Fruit fly (Drosophila melanogaster) whole organism, embryonic: ENCODE data around the gene djl.

Experiments
- Antp ChIP-seq: fragments of 200-800 bp; sonication (Bioruptor generic); optimal IDR thresholded peaks from 3 replicates; lab custom pipeline; 2016; ENCODE audit warnings: missing biosample characterization, missing genetic modification characterization
- CG7786 ChIP-seq: fragments of 200-800 bp; sonication (Bioruptor generic); optimal IDR thresholded peaks from 2 replicates; lab custom pipeline; 2016; ENCODE audit warnings: missing biosample characterization, missing genetic modification characterization
- CG8478 ChIP-seq: fragments of >200 bp; optimal IDR thresholded peaks from 2 replicates; lab custom pipeline; 2018
- E2f2 ChIP-seq: fragments of 200-800 bp; sonication (Bioruptor generic); IDR thresholded peaks from 2 replicates; pipeline ENCODE4 v1.3.6; 2022; ENCODE audit warnings: missing biosample characterization, missing genetic modification characterization
- cg ChIP-seq: fragments of 200-800 bp; sonication (Bioruptor generic); optimal IDR thresholded peaks from 3 replicates; lab custom pipeline; 2019; ENCODE audit warnings: missing biosample characterization, mild to moderate bottlenecking, missing genetic modification characterization, moderate library complexity
- pros ChIP-seq: fragments of 200-800 bp; sonication (Bioruptor generic); optimal IDR thresholded peaks from 3 replicates; lab custom pipeline; 2019; ENCODE audit warnings: missing biosample characterization, mild to moderate bottlenecking, missing genetic modification characterization, moderate library complexity
- psq ChIP-seq: fragments of 200-800 bp; sonication (Bioruptor generic); optimal IDR thresholded peaks from 2 replicates; lab custom pipeline; 2017; ENCODE audit warnings: missing biosample characterization, missing genetic modification characterization
- sens-2 ChIP-seq: fragments of 200-800 bp; sonication (Bioruptor generic); IDR thresholded peaks from 2 replicates; pipeline ENCODE4 v1.3.6; 2022; ENCODE audit warnings: missing biosample characterization, missing genetic modification characterization
- sug ChIP-seq: fragments of 200-800 bp; optimal IDR thresholded peaks from 2 replicates; lab custom pipeline; 2019; ENCODE audit warnings: missing biosample characterization, mild to moderate bottlenecking, missing genetic modification characterization, moderate library complexity
- trh ChIP-seq: fragments of 200-800 bp; sonication (Bioruptor generic); optimal IDR thresholded peaks from 2 replicates; lab custom pipeline; 2016; ENCODE audit warnings: missing biosample characterization, missing genetic modification characterization

dm6 chr3R:7104308-7104707 lies 43.7 kb downstream of the djl start:
- TF ChIP-seq CG7786 (GFP tag; lab: Kevin White, UChicago) (no peak), psq (no peak), trh (no peak), sug (no peak), sens-2 (GFP tag; lab: Robert Waterston, UW) (no peak), cg (GFP tag; lab: Kevin White, UChicago) (no peak), Antp (no peak), CG8478 (lab: Kevin White, UChicago) (no peak), E2f2 (GFP tag; lab: Robert Waterston, UW) (no peak), pros (GFP tag; lab: Kevin White, UChicago) (peak; percentile 75)
